Worm (Caenorhabditis elegans): ENCODE measurements around the gene del-10.

DNA sequence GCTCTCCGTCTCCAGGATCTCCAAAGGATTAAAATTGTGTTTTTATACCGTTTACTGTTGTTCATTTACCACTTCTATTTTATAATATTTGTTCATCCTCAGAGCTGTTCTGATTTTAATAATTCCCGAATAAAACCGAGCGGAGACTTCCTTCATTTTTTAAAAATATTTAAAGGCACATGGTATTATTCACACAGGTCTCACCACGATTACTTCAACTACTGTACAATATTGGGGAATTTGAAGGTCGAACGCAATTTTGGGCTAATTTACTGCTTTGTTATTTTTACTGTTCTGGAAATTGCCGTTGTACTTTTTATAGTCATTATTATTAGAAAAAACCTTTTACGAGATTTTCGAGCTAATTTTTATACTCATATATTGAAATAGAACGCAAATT, 9.3 kb upstream of the del-10 start:
- TF ChIP-seq mdl-1 (tag; optimal IDR thresholded peaks at IDR 0.05) (no peak), lsy-2 (tag; optimal IDR thresholded peaks at IDR 0.05) (no peak), nhr-237 (tag; optimal IDR thresholded peaks at IDR 0.05) (no peak), ama-1 (optimal IDR thresholded peaks at IDR 0.05) (no peak), ceh-16 (tag; optimal IDR thresholded peaks at IDR 0.05) (no peak), egl-27 (tag; optimal IDR thresholded peaks at IDR 0.05) (no peak), lin-39 (tag; optimal IDR thresholded peaks at IDR 0.05) (no peak), ztf-11 (tag; optimal IDR thresholded peaks at IDR 0.05) (no peak), nhr-12 (tag; optimal IDR thresholded peaks at IDR 0.05) (no peak)
